Worm (Caenorhabditis elegans) whole organism, L2 larva: ENCODE results near the gene T24E12.2.

Experiments used
- aly-2 ChIP-seq: fragments of 150-350 bp; optimal IDR thresholded peaks from 2 replicates; lab custom pipeline; 2014; ENCODE audit warnings: missing biosample characterization, missing genetic modification characterization
- elt-3 ChIP-seq: sonication (generic microtip); optimal IDR thresholded peaks from 2 replicates; lab custom pipeline; 2017; ENCODE audit warnings: missing biosample characterization, missing genetic modification characterization
- mbf-1 ChIP-seq: sonication (generic microtip); optimal IDR thresholded peaks from 2 replicates; lab custom pipeline; 2017; ENCODE audit warnings: missing biosample characterization, missing genetic modification characterization
- mdl-1 ChIP-seq, 2 experiments: fragments of 150-350 bp in 1 of 2; sonication (generic microtip) in 1 of 2; optimal IDR thresholded peaks; 2 replicates each; lab custom pipeline; 2017; ENCODE audit warnings: missing biosample characterization in 2 of 2, missing genetic modification characterization in 2 of 2
- nhr-11 ChIP-seq: fragments of 150-350 bp; optimal IDR thresholded peaks from 2 replicates; lab custom pipeline; 2014; ENCODE audit warnings: missing biosample characterization, missing genetic modification characterization
- nhr-23 ChIP-seq: fragments of 150-350 bp; optimal IDR thresholded peaks from 2 replicates; lab custom pipeline; 2014; ENCODE audit warnings: missing biosample characterization, missing genetic modification reagents, missing genetic modification characterization
- unc-39 ChIP-seq: fragments of 150-350 bp; optimal IDR thresholded peaks from 2 replicates; lab custom pipeline; 2014; ENCODE audit warnings: missing biosample characterization, missing genetic modification characterization
- ztf-11 ChIP-seq: sonication (generic microtip); optimal IDR thresholded peaks from 2 replicates; lab custom pipeline; 2017; ENCODE audit warnings: missing biosample characterization, missing genetic modification characterization

ce11 chrII:3795323-3795722 is 12.6 kb downstream of the T24E12.2 start, which contains the start of gene Y8A9A.2:
- TF ChIP-seq mbf-1 (tag; lab: Kevin White, UChicago) (no peak), nhr-11 (no peak), unc-39 (tag; lab: Kevin White, UChicago) (no peak), mdl-1 (tag; optimal IDR thresholded peaks at IDR 0.05; lab: Kevin White, UChicago) (no peak), ztf-11 (tag; lab: Kevin White, UChicago) (no peak), elt-3 (tag; lab: Kevin White, UChicago) (no peak), nhr-23 (tag; lab: Kevin White, UChicago) (no peak), aly-2 (no peak)
